Worm (Caenorhabditis elegans) whole organism, L2 larva: Measurements from ENCODE around the gene F26H11.8.

Source experiments
- R02D3.7 ChIP-seq: fragments of 150-350 bp; optimal IDR thresholded peaks from 2 replicates; lab custom pipeline; 2014; ENCODE audit warnings: missing biosample characterization, missing genetic modification characterization
- aly-2 ChIP-seq: fragments of 150-350 bp; optimal IDR thresholded peaks from 2 replicates; lab custom pipeline; 2014; ENCODE audit warnings: missing biosample characterization, missing genetic modification characterization
- ama-1 ChIP-seq: fragments of 150-350 bp; optimal IDR thresholded peaks from 2 replicates; lab custom pipeline; 2018; ENCODE audit warnings: inconsistent platforms
- ceh-16 ChIP-seq: fragments of 150-350 bp; optimal IDR thresholded peaks from 2 replicates; lab custom pipeline; 2014; ENCODE audit warnings: missing biosample characterization, missing genetic modification characterization
- ceh-82 ChIP-seq: fragments of 150-350 bp; optimal IDR thresholded peaks from 2 replicates; lab custom pipeline; 2014; ENCODE audit warnings: missing biosample characterization, missing genetic modification characterization
- elt-3 ChIP-seq: sonication (generic microtip); optimal IDR thresholded peaks from 2 replicates; lab custom pipeline; 2017; ENCODE audit warnings: missing biosample characterization, missing genetic modification characterization
- fos-1 ChIP-seq: fragments of 150-350 bp; optimal IDR thresholded peaks from 2 replicates; lab custom pipeline; 2014; ENCODE audit warnings: missing biosample characterization, missing genetic modification characterization
- mbf-1 ChIP-seq: sonication (generic microtip); optimal IDR thresholded peaks from 2 replicates; lab custom pipeline; 2017; ENCODE audit warnings: missing biosample characterization, missing genetic modification characterization
- nhr-23 ChIP-seq: fragments of 150-350 bp; optimal IDR thresholded peaks from 2 replicates; lab custom pipeline; 2014; ENCODE audit warnings: missing biosample characterization, missing genetic modification reagents, missing genetic modification characterization
- nhr-237 ChIP-seq: fragments of 150-350 bp; optimal IDR thresholded peaks from 2 replicates; lab custom pipeline; 2014; ENCODE audit warnings: missing biosample characterization, missing genetic modification characterization
- ztf-4 ChIP-seq: fragments of 150-350 bp; optimal IDR thresholded peaks from 2 replicates; lab custom pipeline; 2014; ENCODE audit warnings: missing biosample characterization, missing genetic modification characterization

DNA sequence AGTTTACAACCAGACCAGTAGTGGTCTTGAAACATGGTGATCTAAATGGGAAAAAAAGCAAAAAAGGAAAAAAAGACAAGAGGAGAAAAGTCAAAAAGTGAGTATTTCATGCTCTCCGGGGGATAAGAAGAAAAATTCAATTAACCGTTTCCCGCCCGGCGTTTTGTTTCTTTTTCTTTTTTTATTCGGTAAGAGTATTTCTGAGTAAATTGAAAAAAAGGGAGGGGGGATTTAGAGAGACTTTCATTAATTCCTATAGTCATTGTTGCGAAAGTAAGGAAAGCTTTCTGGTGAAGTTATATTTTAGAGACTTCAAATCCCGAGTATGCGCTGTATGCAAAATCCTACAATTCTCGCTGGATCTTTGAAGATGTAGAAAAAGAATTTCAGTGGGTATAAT is 39.4 kb downstream of the F26H11.8 start:
- TF ChIP-seq ama-1, result no peak
- TF ChIP-seq mbf-1, result no peak
- no peak for TF ChIP-seq ceh-82
- TF ChIP-seq elt-3 (tag; lab: Kevin White, UChicago), result no peak
- no peak for TF ChIP-seq fos-1
- no peak for TF ChIP-seq nhr-23
- TF ChIP-seq aly-2 (tag; lab: Kevin White, UChicago), result no peak
- no peak for TF ChIP-seq ceh-16 (tag; lab: Kevin White, UChicago)
- TF ChIP-seq R02D3.7 (tag; lab: Kevin White, UChicago), result no peak
- TF ChIP-seq nhr-237 (tag; lab: Kevin White, UChicago), result no peak
- TF ChIP-seq ztf-4 (tag; lab: Kevin White, UChicago), result no peak
